Fruit fly (Drosophila melanogaster) whole organism, embryonic: ENCODE results near the gene CG14668.

Experiments
- Atf6 ChIP-seq: fragments of 200-800 bp; sonication (Bioruptor generic); IDR thresholded peaks from 2 replicates; pipeline ENCODE4 v1.3.6; 2022; ENCODE audit warnings: missing biosample characterization, missing genetic modification characterization
- CG10267 ChIP-seq: fragments of 200-800 bp; sonication (Bioruptor generic); optimal IDR thresholded peaks from 2 replicates; lab custom pipeline; 2018; ENCODE audit warnings: missing biosample characterization, mild to moderate bottlenecking, missing genetic modification characterization, moderate library complexity
- CG10366 ChIP-seq: fragments of 200-800 bp; sonication (Bioruptor generic); IDR thresholded peaks from 2 replicates; pipeline ENCODE4 v1.3.6; 2022; ENCODE audit warnings: missing biosample characterization, missing genetic modification characterization
- CG10543 ChIP-seq: fragments of 200-800 bp; sonication (Bioruptor generic); optimal IDR thresholded peaks from 3 replicates; lab custom pipeline; 2017; ENCODE audit warnings: missing biosample characterization, mild to moderate bottlenecking, missing genetic modification characterization, moderate library complexity
- CG11247 ChIP-seq: fragments of 200-800 bp; sonication (Bioruptor generic); IDR thresholded peaks from 2 replicates; pipeline ENCODE4 v1.3.6; 2022; ENCODE audit warnings: missing biosample characterization, missing genetic modification characterization
- CG11560 ChIP-seq: fragments of 200-800 bp; sonication (Bioruptor generic); IDR thresholded peaks from 3 replicates; pipeline ENCODE4 v1.3.6; 2022; ENCODE audit warnings: missing biosample characterization, missing genetic modification characterization
- CG1233 ChIP-seq: fragments of 200-800 bp; sonication (Bioruptor generic); optimal IDR thresholded peaks from 4 replicates; lab custom pipeline; 2018; ENCODE audit warnings: missing biosample characterization, mild to moderate bottlenecking, missing genetic modification characterization
- CG13296 ChIP-seq: fragments of 200-800 bp; sonication (Bioruptor generic); optimal IDR thresholded peaks from 3 replicates; lab custom pipeline; 2018; ENCODE audit warnings: missing biosample characterization, mild to moderate bottlenecking, missing genetic modification characterization
- CG13424 ChIP-seq: fragments of 200-800 bp; sonication (Bioruptor generic); optimal IDR thresholded peaks from 2 replicates; lab custom pipeline; 2019; ENCODE audit warnings: missing biosample characterization, mild to moderate bottlenecking, missing genetic modification characterization, moderate library complexity
- CG13775 ChIP-seq: fragments of 200-800 bp; sonication (Bioruptor generic); optimal IDR thresholded peaks from 3 replicates; lab custom pipeline; 2017; ENCODE audit warnings: missing biosample characterization, mild to moderate bottlenecking, missing genetic modification characterization
- CG15696 ChIP-seq: fragments of 200-800 bp; sonication (Bioruptor generic); optimal IDR thresholded peaks from 2 replicates; lab custom pipeline; 2019; ENCODE audit warnings: missing biosample characterization, mild to moderate bottlenecking, missing genetic modification characterization, moderate library complexity
- CG17328 ChIP-seq: fragments of 200-800 bp; sonication (Bioruptor generic); IDR thresholded peaks from 2 replicates; pipeline ENCODE4 v1.3.6; 2022; ENCODE audit warnings: missing biosample characterization, missing genetic modification characterization
- CG18619 ChIP-seq: fragments of 200-800 bp; sonication (Bioruptor generic); optimal IDR thresholded peaks from 3 replicates; lab custom pipeline; 2017; ENCODE audit warnings: missing biosample characterization, mild to moderate bottlenecking, missing genetic modification characterization
- CG2120 ChIP-seq: fragments of 200-800 bp; sonication (Bioruptor generic); optimal IDR thresholded peaks from 3 replicates; lab custom pipeline; 2016; ENCODE audit warnings: missing biosample characterization, missing genetic modification characterization
- CG30403 ChIP-seq: fragments of 200-800 bp; sonication (Bioruptor generic); optimal IDR thresholded peaks from 3 replicates; lab custom pipeline; 2016; ENCODE audit warnings: missing biosample characterization, missing genetic modification characterization
- CG3281 ChIP-seq: fragments of 200-800 bp; sonication (Bioruptor generic); optimal IDR thresholded peaks from 3 replicates; lab custom pipeline; 2017; ENCODE audit warnings: missing biosample characterization, mild to moderate bottlenecking, missing genetic modification characterization
- CG4424 ChIP-seq: fragments of 200-800 bp; sonication (Bioruptor generic); optimal IDR thresholded peaks from 3 replicates; lab custom pipeline; 2016; ENCODE audit warnings: missing biosample characterization, missing genetic modification characterization
- CG4854 ChIP-seq: fragments of 200-800 bp; sonication (Bioruptor generic); optimal IDR thresholded peaks from 2 replicates; lab custom pipeline; 2016; ENCODE audit warnings: missing biosample characterization, missing genetic modification characterization, inconsistent platforms
- CG6765 ChIP-seq: fragments of 200-800 bp; sonication (Bioruptor generic); optimal IDR thresholded peaks from 3 replicates; lab custom pipeline; 2017; ENCODE audit warnings: missing biosample characterization, mild to moderate bottlenecking, missing genetic modification characterization
- CG6854 ChIP-seq: fragments of 200-800 bp; sonication (Bioruptor generic); optimal IDR thresholded peaks from 3 replicates; lab custom pipeline; 2017; ENCODE audit warnings: missing biosample characterization, mild to moderate bottlenecking, missing genetic modification characterization
- CG7556 ChIP-seq: fragments of 200-800 bp; sonication (Bioruptor generic); optimal IDR thresholded peaks from 2 replicates; lab custom pipeline; 2017; ENCODE audit warnings: missing biosample characterization, mild to moderate bottlenecking, missing genetic modification characterization
- CG8765 ChIP-seq: fragments of 200-800 bp; sonication (Bioruptor generic); IDR thresholded peaks from 2 replicates; pipeline ENCODE4 v1.3.6; 2022; ENCODE audit warnings: missing biosample characterization, missing genetic modification characterization
- CG8924 ChIP-seq: fragments of 200-800 bp; optimal IDR thresholded peaks from 3 replicates; lab custom pipeline; 2019; ENCODE audit warnings: missing biosample characterization, mild to moderate bottlenecking, missing genetic modification characterization, moderate library complexity
- CG9609 ChIP-seq: fragments of 200-800 bp; sonication (Bioruptor generic); optimal IDR thresholded peaks from 3 replicates; lab custom pipeline; 2016; ENCODE audit warnings: missing biosample characterization, missing genetic modification characterization
- Fer1 ChIP-seq: fragments of 200-800 bp; sonication (Bioruptor generic); optimal IDR thresholded peaks from 2 replicates; lab custom pipeline; 2017; ENCODE audit warnings: missing biosample characterization, mild to moderate bottlenecking, missing genetic modification characterization
- HLH3B ChIP-seq: fragments of 200-800 bp; sonication (Bioruptor generic); IDR thresholded peaks from 2 replicates; pipeline ENCODE4 v1.3.6; 2022; ENCODE audit warnings: missing biosample characterization, missing genetic modification characterization
- HLH54F ChIP-seq: fragments of 200-800 bp; sonication (Bioruptor generic); optimal IDR thresholded peaks from 3 replicates; lab custom pipeline; 2016; ENCODE audit warnings: missing biosample characterization, missing genetic modification characterization
- Hr3 ChIP-seq: fragments of 200-800 bp; sonication (Bioruptor generic); optimal IDR thresholded peaks from 3 replicates; lab custom pipeline; 2016; ENCODE audit warnings: missing biosample characterization, missing genetic modification characterization
- Hr51 ChIP-seq, 2 experiments: fragments of 200-800 bp; sonication (Bioruptor generic); optimal IDR thresholded peaks; 2 replicates in 1 of 2; 3 replicates in 1 of 2; lab custom pipeline; 2016 to 2018; ENCODE audit warnings: missing biosample characterization in 2 of 2, missing genetic modification characterization in 2 of 2, mild to moderate bottlenecking in 1 of 2, moderate library complexity in 1 of 2
- Hr78 ChIP-seq, 2 experiments: fragments of 200-800 bp in 1 of 2; fragments of >200 bp in 1 of 2; sonication (Bioruptor generic) in 1 of 2; optimal IDR thresholded peaks; 2 replicates each; lab custom pipeline; 2017 to 2019; ENCODE audit warnings: missing biosample characterization in 2 of 2, missing genetic modification characterization in 2 of 2, mild to moderate bottlenecking in 1 of 2, moderate library complexity in 1 of 2
- Hsf ChIP-seq: fragments of 200-800 bp; sonication (Bioruptor generic); optimal IDR thresholded peaks from 3 replicates; lab custom pipeline; 2016; ENCODE audit warnings: missing biosample characterization, missing genetic modification characterization
- Max ChIP-seq: fragments of 200-800 bp; sonication (Bioruptor generic); optimal IDR thresholded peaks from 2 replicates; lab custom pipeline; 2016; ENCODE audit warnings: missing biosample characterization, mild to moderate bottlenecking, missing genetic modification characterization
- Opbp ChIP-seq: fragments of 200-800 bp; sonication (Bioruptor generic); IDR thresholded peaks from 3 replicates; pipeline ENCODE4 v1.3.6; 2022; ENCODE audit warnings: missing biosample characterization, missing genetic modification characterization; ENCODE audit not compliant: partially characterized antibody
- cato ChIP-seq: fragments of 200-800 bp; sonication (Bioruptor generic); optimal IDR thresholded peaks from 2 replicates; lab custom pipeline; 2016; ENCODE audit warnings: missing biosample characterization, missing genetic modification characterization, borderline replicate concordance
- caup ChIP-seq: fragments of 200-800 bp; sonication (Bioruptor generic); optimal IDR thresholded peaks from 3 replicates; lab custom pipeline; 2017; ENCODE audit warnings: missing biosample characterization, mild to moderate bottlenecking, missing genetic modification characterization, moderate library complexity; ENCODE audit not compliant: severe bottlenecking
- cg ChIP-seq: fragments of 200-800 bp; sonication (Bioruptor generic); optimal IDR thresholded peaks from 3 replicates; lab custom pipeline; 2019; ENCODE audit warnings: missing biosample characterization, mild to moderate bottlenecking, missing genetic modification characterization, moderate library complexity
- danr ChIP-seq: fragments of 200-800 bp; sonication (Bioruptor generic); IDR thresholded peaks from 2 replicates; pipeline ENCODE4 v1.3.6; 2022; ENCODE audit warnings: missing biosample characterization, missing genetic modification characterization
- dysf ChIP-seq: fragments of 200-800 bp; sonication (Bioruptor generic); IDR thresholded peaks from 3 replicates; pipeline ENCODE4 v1.3.6; 2022; ENCODE audit warnings: missing biosample characterization, missing genetic modification characterization
- fd3F ChIP-seq: fragments of 200-800 bp; sonication (Bioruptor generic); optimal IDR thresholded peaks from 2 replicates; lab custom pipeline; 2018; ENCODE audit warnings: missing biosample characterization, mild to moderate bottlenecking, missing genetic modification characterization, moderate library complexity
- hbn ChIP-seq: fragments of 200-800 bp; sonication (Bioruptor generic); IDR thresholded peaks from 2 replicates; pipeline ENCODE4 v1.3.6; 2022; ENCODE audit warnings: missing biosample characterization, missing genetic modification characterization; ENCODE audit not compliant: partially characterized antibody
- pan ChIP-seq, 4 experiments: fragments of >200 bp in 3 of 4; fragments of 200-800 bp in 1 of 4; sonication (Bioruptor generic) in 1 of 4; optimal IDR thresholded peaks in 3 of 4; IDR thresholded peaks in 1 of 4; 2 replicates each; pipeline versions ENCODE4 v1.3.6 to Lab custom; 2017 to 2022; ENCODE audit warnings: missing biosample characterization in 2 of 4, missing genetic modification characterization in 2 of 4, mixed read lengths in 1 of 4
- phol ChIP-seq: fragments of 200-800 bp; sonication (Bioruptor generic); optimal IDR thresholded peaks from 3 replicates; lab custom pipeline; 2018; ENCODE audit warnings: missing biosample characterization, mild to moderate bottlenecking, missing genetic modification characterization, moderate library complexity
- sima ChIP-seq: fragments of 200-800 bp; sonication (Bioruptor generic); optimal IDR thresholded peaks from 2 replicates; lab custom pipeline; 2016; ENCODE audit warnings: missing biosample characterization, missing genetic modification characterization
- sisA ChIP-seq: fragments of 200-800 bp; sonication (Bioruptor generic); IDR thresholded peaks from 2 replicates; pipeline ENCODE4 v1.3.6; 2022; ENCODE audit warnings: missing biosample characterization, missing genetic modification characterization
- slbo ChIP-seq: fragments of 200-800 bp; sonication (Bioruptor generic); IDR thresholded peaks from 2 replicates; pipeline ENCODE4 v1.3.6; 2022; ENCODE audit warnings: missing biosample characterization, missing genetic modification characterization
- tin ChIP-seq: fragments of 200-800 bp; sonication (Bioruptor generic); optimal IDR thresholded peaks from 3 replicates; lab custom pipeline; 2016; ENCODE audit warnings: missing biosample characterization, missing genetic modification characterization
- vfl ChIP-seq: fragments of 200-800 bp; sonication (Bioruptor generic); optimal IDR thresholded peaks from 2 replicates; lab custom pipeline; 2016; ENCODE audit warnings: missing biosample characterization, missing genetic modification characterization
- wor ChIP-seq: fragments of 200-800 bp; sonication (Bioruptor generic); IDR thresholded peaks from 2 replicates; pipeline ENCODE4 v1.3.6; 2022; ENCODE audit warnings: missing biosample characterization, missing genetic modification characterization
- zen2 ChIP-seq: fragments of 200-800 bp; sonication (Bioruptor generic); IDR thresholded peaks from 3 replicates; pipeline ENCODE4 v1.3.6; 2022; ENCODE audit warnings: missing biosample characterization, missing genetic modification characterization; ENCODE audit not compliant: partially characterized antibody

CG14668 gene

DNA sequence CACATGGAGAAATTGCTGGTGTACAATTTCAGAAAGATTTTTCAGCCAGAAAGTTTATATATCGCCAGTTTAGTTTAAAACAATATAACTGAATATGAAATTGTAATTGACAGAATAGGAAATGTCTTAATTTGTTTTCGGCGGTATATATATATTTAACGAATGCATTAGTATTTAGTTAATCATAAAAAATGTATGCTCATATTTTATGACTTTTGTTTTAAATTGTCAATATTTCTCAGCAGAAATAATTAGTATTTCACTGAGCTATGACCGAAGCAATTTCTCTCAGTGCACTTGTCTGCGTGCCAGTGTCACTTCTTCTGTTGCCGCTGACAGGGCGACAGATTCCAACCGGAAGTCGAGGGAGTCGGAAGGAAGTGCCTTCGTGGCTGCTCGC lies 25.5 kb upstream of the CG14668 start (continued):
- TF ChIP-seq CG6765 (GFP tag; lab: Kevin White, UChicago) = peak; percentile 45
- peak; percentile 47 for TF ChIP-seq CG8924 (tag; lab: Kevin White, UChicago)
- no peak; the same call in none of the 2 replicates for TF ChIP-seq slbo (GFP tag; lab: Robert Waterston, UW)
- no peak for TF ChIP-seq cg
- 0 out of 3 replicates have a peak, but pooled peaks have one; percentile 21 for TF ChIP-seq CG11560 (tag; lab: Robert Waterston, UW)
- no peak for TF ChIP-seq wor (GFP tag; lab: Robert Waterston, UW)
- TF ChIP-seq hbn (GFP tag; lab: Robert Waterston, UW) = no peak
- TF ChIP-seq CG15696 = peak; percentile 16
- TF ChIP-seq CG3281 = peak; percentile 61
- no peak for TF ChIP-seq Opbp (GFP tag; lab: Robert Waterston, UW)
- TF ChIP-seq vfl = no peak
- TF ChIP-seq CG1233 (GFP tag; lab: Kevin White, UChicago) = peak; percentile 14
- no peak for TF ChIP-seq cato (GFP tag; lab: Kevin White, UChicago)
- no peak for TF ChIP-seq CG4854 (GFP tag; lab: Kevin White, UChicago)
- peak; percentile 65 for TF ChIP-seq Fer1 (GFP tag; lab: Kevin White, UChicago)
- no peak for TF ChIP-seq CG9609
- TF ChIP-seq Hsf (GFP tag; lab: Kevin White, UChicago) = peak; percentile 52
- 0 out of 3 replicates have a peak, but pooled peaks have one; percentile 27 for TF ChIP-seq dysf (GFP tag; lab: Robert Waterston, UW)
- TF ChIP-seq CG4424 (GFP tag; lab: Kevin White, UChicago) = peak; percentile 29
- TF ChIP-seq phol = peak; percentile 64
- TF ChIP-seq CG10366 (GFP tag; lab: Robert Waterston, UW) = peak; percentile 16; the same call in 1 of the 2 replicates
- no peak for TF ChIP-seq sima
- peak; percentile 31 for TF ChIP-seq CG30403 (GFP tag; lab: Kevin White, UChicago)
- no peak for TF ChIP-seq pan (optimal IDR thresholded peaks at IDR 0.05; lab: Kevin White, UChicago)
- TF ChIP-seq pan (GFP tag; optimal IDR thresholded peaks at IDR 0.05 in 1 of 2, IDR thresholded peaks at IDR 0.05 in 1 of 2) = peak in 1 of 2 experiments; percentile 46
- TF ChIP-seq CG13775 (GFP tag; lab: Kevin White, UChicago) = peak; percentile 54
- TF ChIP-seq CG13296 = peak; percentile 63
- peak; percentile 41 for TF ChIP-seq CG18619 (GFP tag; lab: Kevin White, UChicago)
- TF ChIP-seq CG13424 (tag; lab: Kevin White, UChicago) = peak; percentile 60
- TF ChIP-seq HLH3B (GFP tag; lab: Robert Waterston, UW) = peak; percentile 23; the same call in 1 of the 2 replicates
- peak; percentile 4 for TF ChIP-seq tin (GFP tag; lab: Kevin White, UChicago)
- peak; percentile 19 for TF ChIP-seq CG6854 (GFP tag; lab: Kevin White, UChicago)
- no peak for TF ChIP-seq CG11247 (GFP tag; lab: Robert Waterston, UW)
- TF ChIP-seq CG10543 (GFP tag; lab: Kevin White, UChicago) = peak; percentile 16
- no peak for TF ChIP-seq CG8765 (GFP tag; lab: Robert Waterston, UW)
- peak; percentile 11; the same call in 1 of the 2 replicates for TF ChIP-seq sisA (GFP tag; lab: Robert Waterston, UW)
- TF ChIP-seq CG10267 (tag; lab: Kevin White, UChicago) = peak; percentile 23
- TF ChIP-seq CG2120 (GFP tag; lab: Kevin White, UChicago) = peak; percentile 69
- TF ChIP-seq CG17328 (GFP tag; lab: Robert Waterston, UW) = peak; percentile 21; the same call in 1 of the 2 replicates
- TF ChIP-seq zen2 = no peak
- no peak for TF ChIP-seq Hr78 (GFP tag; optimal IDR thresholded peaks at IDR 0.05; lab: Kevin White, UChicago)
- TF ChIP-seq Max (GFP tag; lab: Kevin White, UChicago) = peak; percentile 7
- TF ChIP-seq Hr51 (GFP tag; optimal IDR thresholded peaks at IDR 0.05; lab: Kevin White, UChicago) = peak in 1 of 2 experiments; percentile 71
- TF ChIP-seq caup = peak; percentile 31
- TF ChIP-seq CG7556 (GFP tag; lab: Kevin White, UChicago) = peak; percentile 75
- TF ChIP-seq Hr3 (GFP tag; lab: Kevin White, UChicago) = peak; percentile 20
- TF ChIP-seq fd3F (GFP tag; lab: Kevin White, UChicago) = peak; percentile 25
- peak; percentile 24; the same call in 1 of the 2 replicates for TF ChIP-seq Atf6 (GFP tag; lab: Robert Waterston, UW)
- TF ChIP-seq HLH54F (GFP tag; lab: Kevin White, UChicago) = peak; percentile 26
- no peak for TF ChIP-seq danr (GFP tag; lab: Robert Waterston, UW)
